Fruit fly (Drosophila melanogaster): ENCODE measurements around the gene hh.

The hh gene

DNA sequence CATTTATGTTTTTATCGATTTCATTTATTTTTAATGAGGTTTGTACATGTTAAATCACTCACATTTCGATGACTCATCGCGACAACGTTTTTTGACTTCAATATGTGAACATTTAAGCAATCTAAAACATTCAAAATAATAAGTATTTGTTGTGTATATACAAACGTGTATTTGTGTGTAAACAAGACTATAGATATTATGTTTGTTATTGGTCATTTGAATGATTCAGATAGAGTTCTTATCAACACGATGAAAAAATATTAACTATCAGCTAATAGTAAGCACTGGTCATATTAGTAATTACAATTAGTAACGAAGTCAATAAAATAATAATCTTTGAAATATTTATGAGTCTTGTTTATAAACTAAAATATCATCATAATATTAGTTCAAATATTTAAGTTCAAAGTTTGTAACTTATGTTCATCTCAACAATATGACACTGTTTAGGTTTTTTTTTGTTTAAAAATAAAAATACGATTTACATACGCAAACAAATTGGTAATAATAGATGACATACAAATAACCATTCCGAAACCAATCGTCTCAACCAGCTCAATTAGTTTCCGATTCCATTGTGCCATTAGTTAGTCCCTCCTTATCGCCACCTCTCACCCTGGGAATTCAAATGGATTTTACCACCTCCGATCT, 39.4 kb upstream of the hh start (continued):
- TF ChIP-seq Antp (GFP tag; optimal IDR thresholded peaks at IDR 0.05) (no peak), Nf-YC (tag; optimal IDR thresholded peaks at IDR 0.05) (no peak), Optix (GFP tag; IDR thresholded peaks at IDR 0.05) (no peak), pho (GFP tag; optimal IDR thresholded peaks at IDR 0.05) (no peak), YL-1 (GFP tag; optimal IDR thresholded peaks at IDR 0.05) (no peak), CG13775 (GFP tag; optimal IDR thresholded peaks at IDR 0.05) (no peak), CG2199 (GFP tag; IDR thresholded peaks at IDR 0.05) (no peak)

DNA sequence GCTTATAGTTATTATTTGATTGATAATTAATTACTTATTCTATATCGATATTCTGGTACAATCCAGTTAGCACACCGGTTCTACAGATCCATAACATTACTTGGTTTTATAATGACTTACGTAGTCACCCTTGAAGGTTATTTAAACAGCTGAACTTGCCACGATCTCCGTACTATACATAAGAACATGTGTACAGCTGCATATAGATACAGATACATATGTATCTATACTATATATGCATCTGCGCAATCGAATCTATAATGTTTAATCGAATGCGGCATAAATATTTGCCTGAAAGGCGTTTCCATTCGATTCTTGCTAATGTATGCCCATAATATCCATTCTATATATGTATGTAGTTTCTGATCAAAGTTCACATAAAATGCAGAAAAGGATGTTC, 37.6 kb upstream of the hh start:
- TF ChIP-seq ken (GFP tag; IDR thresholded peaks at IDR 0.05) (no peak), CG3163 (GFP tag; optimal IDR thresholded peaks at IDR 0.05) (no peak), YL-1 (GFP tag; optimal IDR thresholded peaks at IDR 0.05) (no peak), Atf-2 (GFP tag; optimal IDR thresholded peaks at IDR 0.05) (no peak), pan (optimal IDR thresholded peaks at IDR 0.05) (no peak), pan (GFP tag; optimal IDR thresholded peaks at IDR 0.05 in 1 of 2, IDR thresholded peaks at IDR 0.05 in 1 of 2) (no peak), BtbVII (GFP tag; optimal IDR thresholded peaks at IDR 0.05) (peak; percentile 16), CG13296 (GFP tag; optimal IDR thresholded peaks at IDR 0.05) (peak; percentile 19), Ssrp (tag; optimal IDR thresholded peaks at IDR 0.05) (no peak), Awh (GFP tag; IDR thresholded peaks at IDR 0.05) (no peak), CG14710 (tag; optimal IDR thresholded peaks at IDR 0.05) (no peak), Nf-YA (GFP tag; IDR thresholded peaks at IDR 0.05) (no peak), abd-A (tag; optimal IDR thresholded peaks at IDR 0.05) (no peak), chm (GFP tag; IDR thresholded peaks at IDR 0.05) (no peak), CG12155 (GFP tag; optimal IDR thresholded peaks at IDR 0.05) (no peak), CG30403 (GFP tag; optimal IDR thresholded peaks at IDR 0.05) (no peak), Dll (GFP tag; IDR thresholded peaks at IDR 0.05; ENCODE audit: partially characterized antibody) (no peak), CG7271 (tag; optimal IDR thresholded peaks at IDR 0.05) (no peak), NfI (GFP tag; optimal IDR thresholded peaks at IDR 0.05) (no peak), CG11398 (GFP tag; optimal IDR thresholded peaks at IDR 0.05) (no peak), D19A (tag; optimal IDR thresholded peaks at IDR 0.05) (no peak), CG2202 (tag; optimal IDR thresholded peaks at IDR 0.05) (no peak), kni (GFP tag; optimal IDR thresholded peaks at IDR 0.05) (no peak), Hmr (GFP tag; optimal IDR thresholded peaks at IDR 0.05) (peak; percentile 47), CG10543 (GFP tag; optimal IDR thresholded peaks at IDR 0.05) (no peak), CG9797 (GFP tag; optimal IDR thresholded peaks at IDR 0.05) (no peak), CG1602 (GFP tag; optimal IDR thresholded peaks at IDR 0.05) (no peak), Six4 (GFP tag; optimal IDR thresholded peaks at IDR 0.05) (no peak), CG10267 (tag; optimal IDR thresholded peaks at IDR 0.05) (no peak), insv (GFP tag; optimal IDR thresholded peaks at IDR 0.05) (no peak), CG3726 (GFP tag; IDR thresholded peaks at IDR 0.05) (no peak), sens (GFP tag) (peak; percentile 53), Fer1 (GFP tag; optimal IDR thresholded peaks at IDR 0.05) (peak; percentile 10), CG9817 (tag; optimal IDR thresholded peaks at IDR 0.05) (no peak), seq (GFP tag; IDR thresholded peaks at IDR 0.05) (no peak), chif (GFP tag; optimal IDR thresholded peaks at IDR 0.05) (no peak), Med (GFP tag) (peak; percentile 3), caup (GFP tag; optimal IDR thresholded peaks at IDR 0.05; ENCODE audit: severe bottlenecking) (peak; percentile 21), CG6683 (GFP tag; optimal IDR thresholded peaks at IDR 0.05) (no peak), CG13424 (tag; optimal IDR thresholded peaks at IDR 0.05) (no peak), PHDP (tag; optimal IDR thresholded peaks at IDR 0.05) (no peak), CHES-1-like (GFP tag; optimal IDR thresholded peaks at IDR 0.05) (no peak), Adf1 (GFP tag; IDR thresholded peaks at IDR 0.05) (no peak), H2.0 (GFP tag; IDR thresholded peaks at IDR 0.05) (no peak)

Data from whole organism, embryonic.